Fruit fly (Drosophila melanogaster) whole organism, larva: Measurements from ENCODE around the gene CG9288.

ENCODE experiments used
- noc ChIP-seq: fragments of 200-800 bp; sonication (Bioruptor generic); optimal IDR thresholded peaks from 3 replicates; lab custom pipeline; 2019; ENCODE audit warnings: missing biosample characterization, mild to moderate bottlenecking, missing genetic modification characterization, moderate library complexity

The CG9288 gene

DNA sequence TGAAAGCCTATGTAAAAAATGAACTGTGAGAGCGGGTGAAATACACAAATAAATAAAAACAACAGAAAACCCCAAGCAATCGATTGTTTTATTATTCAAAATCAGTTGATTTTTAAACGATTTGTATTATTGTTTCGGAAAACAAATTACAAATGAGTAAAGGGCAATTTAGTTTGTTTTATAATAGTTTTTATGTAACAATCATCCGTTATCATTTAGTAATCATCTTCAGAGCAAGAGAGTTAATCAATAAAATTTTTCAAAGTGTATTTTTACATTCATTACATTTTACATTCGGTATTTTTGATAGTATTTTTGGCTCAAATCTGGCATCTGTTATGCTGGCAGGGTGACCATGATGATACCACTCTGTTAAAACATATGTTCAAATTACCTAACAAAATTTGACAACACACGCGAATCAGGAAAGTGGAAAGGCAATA lies at the start of gene CG9288, which contains the start of gene CG42375:
Gene CG9288 (plus strand): TSS at position 384 of the 443 bp plus-strand sequence.
Gene CG42375 (plus strand): TSS at position 384 of the 443 bp plus-strand sequence.
- no peak for TF ChIP-seq noc (tag; lab: Kevin White, UChicago)

DNA sequence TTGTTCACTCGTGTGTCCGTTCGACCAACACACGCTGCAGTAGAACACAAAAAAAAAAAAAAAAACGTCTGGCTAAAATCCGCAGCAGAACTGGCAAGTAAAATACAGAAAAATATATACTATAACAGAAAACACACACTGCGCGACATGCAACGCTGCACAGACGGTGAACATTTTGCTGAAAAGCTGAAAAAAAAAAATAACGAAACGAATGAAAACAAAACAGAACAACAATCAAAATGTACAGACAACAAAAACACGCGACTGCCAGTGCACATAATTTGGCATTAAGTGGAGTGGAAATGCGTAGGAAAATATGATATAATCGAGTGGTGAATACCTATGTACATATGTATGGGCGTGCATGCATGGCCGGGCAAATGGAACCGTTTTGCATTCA lies 49.4 kb upstream of the CG9288 start:
- no peak for TF ChIP-seq noc (tag; lab: Kevin White, UChicago)

DNA sequence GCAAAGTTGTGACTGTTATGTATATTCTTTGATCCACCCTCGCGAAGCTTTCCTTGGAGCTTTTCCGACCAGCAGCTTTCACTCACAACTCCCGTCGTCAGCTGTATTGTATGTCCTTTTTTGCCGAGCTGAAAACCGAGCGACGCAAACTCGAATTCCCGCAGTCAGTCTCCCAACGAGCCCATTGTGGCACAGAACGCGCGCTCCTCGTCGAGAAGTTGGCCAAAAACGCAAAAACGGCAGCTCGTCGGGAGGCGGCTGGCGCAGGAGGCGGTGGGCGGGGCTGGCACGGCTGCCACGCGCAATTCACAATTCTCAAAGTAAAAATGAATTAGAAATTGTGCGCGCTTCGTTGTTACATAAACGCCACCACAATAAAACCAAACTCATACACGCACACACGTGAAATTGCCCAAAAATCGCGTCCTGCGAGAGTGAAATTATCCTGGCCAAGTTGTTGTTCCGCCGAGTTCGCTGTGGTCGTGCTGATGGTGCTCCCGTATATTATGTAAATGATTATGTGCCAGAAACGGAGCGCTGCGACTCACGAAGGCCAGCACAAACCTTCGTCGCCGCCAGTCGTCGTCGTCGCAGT lies 44.0 kb upstream of the CG9288 start:
- TF ChIP-seq noc (tag; lab: Kevin White, UChicago), result no peak

DNA sequence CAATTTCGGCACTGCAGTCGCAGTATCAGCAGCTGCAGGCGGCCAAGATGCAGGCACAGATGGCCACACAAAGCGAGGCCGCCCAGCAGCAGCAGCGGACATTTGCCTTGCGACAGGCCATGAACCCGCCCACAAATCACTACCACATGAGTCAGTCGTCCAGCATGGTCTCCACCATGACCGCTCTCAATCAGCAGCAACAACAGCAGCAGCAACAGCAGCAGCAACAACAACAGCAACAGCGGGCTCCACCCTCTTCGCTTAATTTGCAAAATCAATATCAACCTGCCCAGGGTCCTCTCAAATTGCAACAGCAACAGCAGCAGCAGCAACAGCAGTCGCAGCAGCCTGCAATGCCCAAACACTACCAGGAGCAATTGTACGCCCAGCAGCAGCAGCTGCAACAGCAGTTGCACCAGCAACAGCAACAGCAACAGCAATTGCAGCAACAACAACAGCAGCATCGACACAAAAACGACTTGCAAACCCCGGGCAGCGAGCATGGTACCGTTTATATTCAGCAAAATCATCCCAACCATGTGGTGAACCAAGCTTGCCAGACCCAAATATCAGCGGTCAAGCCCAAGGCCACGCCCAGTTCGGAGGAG lies 33.3 kb upstream of the CG9288 start:
- no peak for TF ChIP-seq noc (tag; lab: Kevin White, UChicago)

DNA sequence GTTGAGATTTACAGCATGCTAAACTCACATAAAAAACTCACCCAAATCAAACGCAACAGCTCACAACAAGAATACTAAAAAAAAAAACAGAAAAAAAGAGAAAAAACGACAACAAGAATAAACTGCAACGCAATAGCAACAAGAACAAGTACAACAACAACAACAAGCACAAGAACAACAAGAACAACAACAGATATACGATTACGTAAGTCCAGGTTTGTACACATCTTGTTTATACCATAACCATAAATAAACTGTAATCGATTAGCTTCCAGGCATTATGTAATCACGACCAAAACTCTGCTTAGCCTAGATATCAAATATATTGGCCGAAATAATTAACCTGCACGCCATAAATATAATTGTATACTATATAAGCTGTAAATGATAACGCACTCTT lies 17.9 kb upstream of the CG9288 start:
- no peak for TF ChIP-seq noc (tag; lab: Kevin White, UChicago)

DNA sequence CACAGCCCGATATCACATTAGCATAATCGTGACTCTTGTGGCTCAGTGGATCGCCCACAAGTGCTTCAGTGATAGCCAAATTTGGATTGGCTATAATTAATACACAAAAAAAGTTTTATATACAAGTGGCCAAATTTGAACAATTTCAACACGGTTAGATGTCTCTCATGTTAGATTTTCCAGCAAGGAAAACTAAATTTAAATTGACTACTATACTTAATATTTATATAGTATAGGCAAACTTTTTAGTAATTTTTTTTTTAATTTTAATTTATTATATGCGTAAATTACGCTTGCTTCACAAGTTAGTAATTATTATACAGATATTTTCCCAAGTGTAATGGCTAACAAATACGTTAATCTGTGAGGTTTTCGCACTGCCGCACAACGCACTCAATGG lies 14.4 kb upstream of the CG9288 start:
- TF ChIP-seq noc (tag; lab: Kevin White, UChicago), result no peak

DNA sequence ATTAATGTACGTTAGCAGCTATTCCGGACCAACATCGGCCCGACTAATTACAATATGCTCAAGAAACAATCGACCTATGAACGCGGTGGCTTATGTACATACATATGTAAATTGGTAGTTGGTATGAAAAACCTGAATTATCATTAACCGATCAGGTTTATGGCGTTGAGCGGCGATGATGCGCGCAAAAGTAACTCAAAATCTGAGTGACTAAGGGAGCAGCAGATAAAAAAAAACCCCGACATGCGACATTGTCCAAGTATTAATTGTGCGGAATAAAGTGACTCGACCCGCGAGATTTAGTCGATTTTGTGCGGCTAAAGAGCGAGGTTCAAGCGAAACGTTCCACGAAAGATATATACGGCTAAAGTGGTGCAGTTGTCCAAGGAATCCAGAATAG lies 14.0 kb upstream of the CG9288 start, which contains the start of gene CG9312:
Gene CG9312 (plus strand): TSS at position 301 of the 400 bp plus-strand sequence.
- no peak for TF ChIP-seq noc (tag; lab: Kevin White, UChicago)

DNA sequence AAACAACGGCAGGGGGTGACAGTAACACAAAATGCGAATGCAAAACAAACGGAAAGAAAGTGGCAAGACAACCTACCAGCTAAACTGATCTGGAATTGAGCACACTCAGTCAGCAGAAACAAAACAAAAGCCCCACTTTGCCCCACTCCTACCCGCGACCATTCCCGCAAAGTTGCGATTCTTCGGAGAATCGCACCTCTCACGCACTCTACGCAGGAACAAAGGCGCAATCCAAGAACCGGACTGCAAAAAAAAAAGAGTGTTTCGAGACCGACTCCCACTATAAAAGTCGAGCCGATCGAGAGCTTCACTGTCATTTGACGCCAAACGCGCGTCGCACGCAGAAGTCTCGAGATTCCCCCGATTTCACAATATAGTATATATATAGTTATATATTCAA lies 12.2 kb upstream of the CG9288 start, which contains the start of gene Cht5:
Gene Cht5 (plus strand): TSS at position 311 of the 400 bp plus-strand sequence.
- TF ChIP-seq noc (tag; lab: Kevin White, UChicago), result no peak

DNA sequence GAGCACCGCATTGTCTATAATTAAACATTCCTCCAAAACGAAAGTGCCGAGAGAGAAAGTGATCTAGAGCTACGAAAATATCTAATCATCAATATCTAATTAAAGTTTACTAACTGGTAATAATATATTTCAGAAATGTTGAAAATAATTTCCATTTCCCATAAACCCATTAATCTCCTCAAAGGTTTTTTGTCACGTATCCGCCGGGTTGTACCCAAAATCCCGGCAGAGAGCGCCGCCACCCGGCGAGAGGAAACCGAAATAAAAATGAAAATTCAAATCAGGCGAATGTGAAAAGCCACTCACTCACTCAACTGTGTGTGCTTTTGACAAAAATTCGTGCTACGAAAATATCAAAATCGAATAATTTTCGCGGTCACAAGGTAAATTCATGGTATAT lies 8.2 kb upstream of the CG9288 start, which contains the start of gene CG9297:
Gene CG9297 (plus strand): TSS at position 301 of the 400 bp plus-strand sequence.
- no peak for TF ChIP-seq noc (tag; lab: Kevin White, UChicago)

DNA sequence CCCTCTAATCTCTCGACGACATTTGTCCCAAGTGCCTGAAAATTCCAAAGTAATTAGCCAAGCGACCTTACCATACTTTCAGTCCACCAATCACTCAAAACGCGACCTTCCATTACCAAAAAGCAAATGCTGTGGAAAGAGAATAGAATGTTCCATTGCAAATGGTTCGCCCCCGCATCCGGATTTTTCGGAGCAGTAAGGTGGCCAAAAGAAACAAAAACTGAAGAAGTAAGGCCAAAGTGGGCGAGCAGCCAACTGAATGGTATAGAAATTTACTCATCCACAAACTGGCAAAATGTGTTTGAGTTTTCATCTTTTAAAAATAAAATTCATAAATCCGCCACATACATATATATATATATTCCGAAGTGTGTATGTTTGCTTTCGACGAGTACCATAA lies 6.1 kb upstream of the CG9288 start:
- TF ChIP-seq noc (tag; lab: Kevin White, UChicago), result no peak

DNA sequence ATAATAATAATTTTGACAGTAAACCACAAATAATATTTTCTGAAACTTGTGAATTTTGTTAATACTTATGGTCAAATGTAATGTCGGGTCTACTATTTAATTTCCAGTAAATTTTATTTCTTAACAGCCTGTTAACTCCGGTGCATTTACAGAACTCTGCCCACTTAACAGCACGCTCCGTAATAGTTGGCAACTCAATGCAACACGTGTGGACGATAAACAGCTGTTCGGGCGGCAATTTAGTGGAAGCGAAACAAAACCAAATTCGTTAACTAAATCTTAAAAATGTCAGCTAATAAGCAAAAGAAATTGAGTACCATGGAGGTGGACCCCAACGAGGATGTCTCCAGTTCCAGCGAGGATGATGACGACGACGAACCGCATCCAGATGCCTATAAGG lies 1.3 kb downstream of the CG9288 start, which contains the start of gene CG9286:
Gene CG9286 (plus strand): TSS at position 196 of the 400 bp plus-strand sequence.
- no peak for TF ChIP-seq noc (tag; lab: Kevin White, UChicago)

DNA sequence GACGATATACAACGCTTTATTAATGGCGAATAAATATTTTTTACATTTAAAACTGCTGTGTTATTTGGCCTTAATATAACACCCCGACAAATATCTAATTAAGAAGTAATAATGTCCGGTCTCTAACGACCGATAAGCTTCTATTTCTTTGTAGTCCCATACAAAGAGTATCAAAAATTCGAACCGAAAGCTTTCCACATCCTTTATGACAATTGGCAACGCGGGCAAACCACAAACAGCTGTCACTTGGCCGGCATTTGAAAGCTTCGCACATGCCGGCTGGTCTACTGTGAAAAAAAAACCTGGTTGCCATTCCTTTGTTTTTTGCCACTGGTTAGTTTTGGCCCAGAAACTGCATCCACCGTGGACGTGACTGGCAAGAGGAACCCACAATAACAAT lies 2.6 kb downstream of the CG9288 start, which contains the start of gene Dip-B:
Gene Dip-B (plus strand): TSS at position 254 of the 400 bp plus-strand sequence.
- TF ChIP-seq noc (tag; lab: Kevin White, UChicago), result no peak

DNA sequence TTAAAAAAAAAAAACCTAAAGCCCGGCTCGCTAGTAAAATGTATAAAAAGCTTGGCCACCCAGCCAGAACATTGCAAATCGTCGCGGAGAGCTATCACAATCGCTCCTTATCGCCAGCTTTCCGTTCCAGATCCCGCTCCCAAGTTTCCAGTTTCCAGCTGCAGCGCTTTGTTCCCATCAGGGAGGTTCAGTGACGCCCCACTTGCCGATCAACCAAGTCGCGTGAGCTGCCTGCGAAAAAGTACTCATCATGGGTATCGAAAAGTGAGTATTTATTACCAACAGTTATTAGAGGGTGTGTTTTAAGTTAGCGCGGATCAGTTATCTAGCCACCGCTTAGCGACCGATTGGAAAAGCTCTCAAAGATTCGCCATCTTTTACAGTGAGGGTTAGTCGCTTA lies 3.2 kb downstream of the CG9288 start:
- no peak for TF ChIP-seq noc (tag; lab: Kevin White, UChicago)

DNA sequence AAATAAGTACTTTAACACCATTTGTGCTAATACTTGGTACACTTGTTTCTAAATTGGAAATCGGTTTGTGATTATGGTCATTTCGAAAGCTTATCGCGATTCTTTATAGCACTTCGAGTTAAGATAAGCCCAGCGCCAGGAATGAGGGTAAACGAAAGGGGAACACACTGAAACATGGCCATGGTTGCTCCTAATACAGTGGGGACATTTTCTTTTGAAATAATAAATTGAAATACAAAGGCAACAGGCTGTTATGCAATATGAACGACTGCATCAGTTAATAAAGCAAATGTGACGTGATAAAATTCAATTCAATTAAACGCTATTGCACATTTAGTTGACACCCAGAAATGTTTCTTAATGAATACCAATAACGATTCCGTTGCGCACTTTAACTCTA lies 4.0 kb downstream of the CG9288 start:
- TF ChIP-seq noc (tag; lab: Kevin White, UChicago), result no peak

DNA sequence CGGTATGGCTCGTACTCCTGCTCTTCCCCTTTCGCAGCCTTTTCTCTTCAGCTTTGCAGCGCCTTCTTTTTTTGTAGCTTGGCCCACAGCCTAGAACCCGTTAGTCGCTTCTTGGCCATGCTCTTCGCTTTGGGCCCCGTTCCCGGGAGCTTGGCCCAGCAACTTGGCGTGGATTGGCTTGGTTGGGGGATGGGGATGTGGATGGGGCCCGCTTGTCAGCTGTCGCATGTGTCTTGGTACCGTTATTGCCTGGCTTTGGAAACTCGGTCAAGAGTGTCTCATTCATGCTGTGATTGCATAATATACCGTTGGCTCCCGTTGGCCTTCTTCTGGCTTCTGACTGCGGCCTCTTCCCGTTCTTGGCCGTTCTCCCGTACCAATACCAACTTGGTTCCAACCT lies 6.5 kb downstream of the CG9288 start:
- no peak for TF ChIP-seq noc (tag; lab: Kevin White, UChicago)

DNA sequence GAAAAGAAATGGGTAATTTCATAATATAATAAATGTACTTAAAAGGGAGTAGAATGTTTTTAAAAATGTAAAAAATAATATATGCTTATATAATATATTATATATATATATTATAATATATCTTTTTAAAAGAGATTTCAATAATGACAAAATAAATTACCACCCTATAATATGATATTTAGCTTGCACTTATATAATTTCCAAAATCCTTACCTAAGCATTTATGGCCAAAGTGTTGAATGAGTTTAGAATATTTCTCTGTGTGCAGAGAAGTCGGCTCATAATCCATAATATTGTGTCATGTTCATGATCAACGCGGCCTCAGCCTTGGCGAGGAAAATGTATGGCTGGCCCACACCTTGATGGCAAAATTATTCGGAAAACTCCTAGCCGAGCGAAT lies 8.8 kb downstream of the CG9288 start:
- no peak for TF ChIP-seq noc (tag; lab: Kevin White, UChicago)

DNA sequence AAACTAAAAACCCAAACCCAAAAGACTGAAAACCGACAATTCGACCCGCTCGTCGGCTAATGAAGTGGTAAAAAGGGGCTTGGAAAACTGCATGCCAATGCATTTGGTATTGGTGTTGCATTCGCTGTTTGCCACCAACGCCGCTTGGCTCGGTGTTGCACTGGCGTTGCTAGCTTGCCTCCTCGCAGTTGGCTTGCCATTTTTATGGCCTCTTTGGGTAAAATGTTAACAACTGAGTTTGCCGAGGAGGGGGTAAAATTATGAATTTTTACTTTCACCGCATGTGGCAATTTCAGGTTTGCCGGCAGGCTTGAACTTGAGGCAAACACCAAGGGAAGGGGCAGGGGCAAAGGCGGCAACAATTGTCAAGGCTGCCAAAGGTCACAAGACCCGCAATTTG lies 9.2 kb downstream of the CG9288 start:
- TF ChIP-seq noc (tag; lab: Kevin White, UChicago), result no peak
